Worm (Caenorhabditis elegans): ENCODE results near the gene tftc-5.
A peak's percentile ranks its signal among the peaks of the same experiment; 100 is the strongest.

Gene tftc-5

ce11 chrIII:4068120-4068519 lies 46.2 kb downstream of the tftc-5 start:
- TF ChIP-seq mcd-1 (GFP tag; IDR thresholded peaks at IDR 0.05) (0 out of 2 replicates have a peak, but pooled peaks have one; percentile 10), tlf-1 (GFP tag; optimal IDR thresholded peaks at IDR 0.05) (no peak), rec-8 (tag; optimal IDR thresholded peaks at IDR 0.05) (no peak), Y53F4B.3 (GFP tag; IDR thresholded peaks at IDR 0.05) (no peak), zfh-2 (GFP tag; conservative IDR thresholded peaks at IDR 0.05) (peak; percentile 52)

DNA sequence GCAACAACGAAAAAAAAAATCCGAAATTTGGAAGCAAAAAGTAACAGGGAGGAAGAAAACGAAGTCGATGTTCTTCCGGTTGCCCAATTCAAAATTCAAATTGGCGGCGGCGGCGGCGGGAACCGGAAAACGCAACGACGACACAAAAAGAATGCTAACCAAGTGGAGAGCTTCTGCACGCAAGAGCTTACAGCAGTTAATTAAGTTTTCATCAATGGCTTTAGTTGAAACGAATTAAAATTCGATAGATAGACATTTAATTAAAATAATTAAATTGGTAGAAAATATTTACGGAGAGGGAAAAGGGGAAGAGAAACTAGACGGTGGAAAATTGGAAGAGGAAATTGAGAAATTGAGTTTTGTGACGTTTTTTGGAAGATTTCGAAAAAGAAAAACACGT lies 48.3 kb downstream of the tftc-5 start:
- TF ChIP-seq ztf-25 (GFP tag; IDR thresholded peaks at IDR 0.05) (no peak), zfh-2 (GFP tag; conservative IDR thresholded peaks at IDR 0.05) (0 out of 2 replicates have a peak, but pooled peaks have one; percentile 25)

Data from whole organism, young adult.